Worm (Caenorhabditis elegans) whole organism, L4 larva: Measurements from ENCODE around the gene cnt-1.
A peak's percentile ranks its signal among the peaks of the same experiment; 100 is the strongest.

ENCODE experiments used
- D1046.2 ChIP-seq: fragments of 200-800 bp; sonication (Bioruptor generic); IDR thresholded peaks from 2 replicates; pipeline ENCODE4 v1.3.6; 2022; ENCODE audit warnings: missing genetic modification characterization, missing compliant biosample characterization
- F37D6.2 ChIP-seq: sonication (generic microtip); optimal IDR thresholded peaks from 2 replicates; lab custom pipeline; 2016; ENCODE audit warnings: mild to moderate bottlenecking, missing genetic modification characterization, missing compliant biosample characterization
- T20F7.1 ChIP-seq: fragments of 200-800 bp; sonication (Bioruptor generic); optimal IDR thresholded peaks from 2 replicates; lab custom pipeline; 2018; ENCODE audit warnings: mild to moderate bottlenecking, missing genetic modification characterization, missing compliant biosample characterization
- T26A8.4 ChIP-seq: fragments of 200-800 bp; sonication (Bioruptor generic); IDR thresholded peaks from 2 replicates; pipeline ENCODE4 v1.3.6; 2022; ENCODE audit warnings: missing genetic modification characterization, missing compliant biosample characterization
- ama-1 ChIP-seq: fragments of 150-350 bp; optimal IDR thresholded peaks from 2 replicates; lab custom pipeline; 2014; ENCODE audit warnings: inconsistent platforms, mixed read lengths
- arid-1 ChIP-seq: fragments of 200-800 bp; sonication (Bioruptor generic); conservative IDR thresholded peaks from 2 replicates; pipeline ENCODE4 v1.3.6; 2022; ENCODE audit warnings: missing genetic modification reagents, missing genetic modification characterization, missing compliant biosample characterization
- attf-4 ChIP-seq: sonication (generic microtip); optimal IDR thresholded peaks from 3 replicates; lab custom pipeline; 2017; ENCODE audit warnings: missing biosample characterization, missing genetic modification characterization
- ceh-28 ChIP-seq: fragments of 150-350 bp; optimal IDR thresholded peaks from 2 replicates; lab custom pipeline; 2014; ENCODE audit warnings: missing biosample characterization, missing genetic modification reagents, missing genetic modification characterization
- ceh-62 ChIP-seq: sonication (generic microtip); optimal IDR thresholded peaks from 2 replicates; lab custom pipeline; 2017; ENCODE audit warnings: missing biosample characterization, missing genetic modification characterization
- ces-1 ChIP-seq: fragments of 150-350 bp; sonication (generic microtip); optimal IDR thresholded peaks from 4 replicates; lab custom pipeline; 2014; ENCODE audit warnings: missing biosample characterization, missing genetic modification reagents, missing genetic modification characterization
- daf-12 ChIP-seq: fragments of 150-350 bp; optimal IDR thresholded peaks from 2 replicates; lab custom pipeline; 2014; ENCODE audit warnings: missing biosample characterization, missing genetic modification reagents, missing genetic modification characterization
- daf-16 ChIP-seq, 3 experiments: sonication (generic microtip); optimal IDR thresholded peaks; 2 replicates each; lab custom pipeline; 2016 to 2017; ENCODE audit warnings: missing genetic modification characterization in 3 of 3, missing genetic modification reagents in 3 of 3, mild to moderate bottlenecking in 2 of 3, missing compliant biosample characterization in 2 of 3, missing biosample characterization in 1 of 3, moderate library complexity in 1 of 3
- daf-19 ChIP-seq: fragments of 200-800 bp; sonication (Bioruptor generic); conservative IDR thresholded peaks from 2 replicates; pipeline ENCODE4 v1.3.6; 2022; ENCODE audit warnings: missing genetic modification characterization, missing compliant biosample characterization
- dmd-6 ChIP-seq: fragments of 200-800 bp; sonication (Bioruptor generic); IDR thresholded peaks from 2 replicates; pipeline ENCODE4 v1.3.6; 2022; ENCODE audit warnings: missing genetic modification reagents, missing genetic modification characterization, missing compliant biosample characterization
- duxl-1 ChIP-seq: sonication (generic microtip); optimal IDR thresholded peaks from 2 replicates; lab custom pipeline; 2016; ENCODE audit warnings: mild to moderate bottlenecking, missing genetic modification characterization, moderate library complexity, missing compliant biosample characterization; ENCODE audit not compliant: poor library complexity
- dve-1 ChIP-seq: sonication (generic microtip); optimal IDR thresholded peaks from 2 replicates; lab custom pipeline; 2017; ENCODE audit warnings: antibody characterized with exemption, mild to moderate bottlenecking, missing genetic modification characterization, missing compliant biosample characterization; ENCODE audit not compliant: insufficient read depth
- egl-27 ChIP-seq: sonication (generic microtip); optimal IDR thresholded peaks from 3 replicates; lab custom pipeline; 2017; ENCODE audit warnings: missing biosample characterization, missing genetic modification reagents, missing genetic modification characterization
- egl-43 ChIP-seq: fragments of 200-800 bp; sonication (Bioruptor generic); IDR thresholded peaks from 2 replicates; pipeline ENCODE4 v1.3.6; 2022; ENCODE audit warnings: missing genetic modification reagents, missing genetic modification characterization, missing compliant biosample characterization
- fos-1 ChIP-seq: fragments of 150-350 bp; optimal IDR thresholded peaks from 2 replicates; lab custom pipeline; 2014; ENCODE audit warnings: missing biosample characterization, missing genetic modification characterization
- hif-1 ChIP-seq, 2 experiments: sonication (generic microtip); optimal IDR thresholded peaks; 2 replicates each; lab custom pipeline; 2016 to 2017; ENCODE audit warnings: missing compliant biosample characterization in 2 of 2, missing genetic modification characterization in 2 of 2, missing genetic modification reagents in 2 of 2, missing genotype in 2 of 2, mild to moderate bottlenecking in 1 of 2
- hlh-11 ChIP-seq: fragments of 200-800 bp; sonication (Bioruptor generic); optimal IDR thresholded peaks from 2 replicates; lab custom pipeline; 2018; ENCODE audit warnings: mild to moderate bottlenecking, missing genetic modification characterization, missing compliant biosample characterization
- lin-29 ChIP-seq: fragments of 200-800 bp; sonication (Bioruptor generic); IDR thresholded peaks from 2 replicates; pipeline ENCODE4 v1.3.6; 2022; ENCODE audit warnings: missing genetic modification reagents, missing genetic modification characterization, missing compliant biosample characterization
- lin-38 ChIP-seq: fragments of 200-800 bp; sonication (Bioruptor generic); IDR thresholded peaks from 2 replicates; pipeline ENCODE4 v1.3.6; 2022; ENCODE audit warnings: missing genetic modification reagents, missing genetic modification characterization, missing compliant biosample characterization
- lsy-2 ChIP-seq, 2 experiments: fragments of 150-350 bp in 1 of 2; sonication (generic microtip) in 1 of 2; optimal IDR thresholded peaks; 2 replicates each; lab custom pipeline; 2014 to 2017; ENCODE audit warnings: missing biosample characterization in 2 of 2, missing genetic modification characterization in 2 of 2
- madf-5 ChIP-seq, 2 experiments: fragments of 200-800 bp; sonication (Bioruptor generic); IDR thresholded peaks; 2 replicates each; pipeline ENCODE4 v1.3.6; 2022; ENCODE audit warnings: missing compliant biosample characterization in 2 of 2, missing genetic modification characterization in 2 of 2
- madf-9 ChIP-seq: fragments of 200-800 bp; sonication (Bioruptor generic); conservative IDR thresholded peaks from 2 replicates; pipeline ENCODE4 v1.3.6; 2022; ENCODE audit warnings: missing genetic modification reagents, missing genetic modification characterization, missing compliant biosample characterization
- mdl-1 ChIP-seq, 2 experiments: fragments of 150-350 bp in 1 of 2; sonication (generic microtip) in 1 of 2; optimal IDR thresholded peaks; 2 replicates each; lab custom pipeline; 2014 to 2017; ENCODE audit warnings: missing biosample characterization in 2 of 2, missing genetic modification characterization in 2 of 2
- mdt-29 ChIP-seq: fragments of 200-800 bp; sonication (Bioruptor generic); IDR thresholded peaks from 2 replicates; pipeline ENCODE4 v1.3.6; 2022; ENCODE audit warnings: missing genetic modification reagents, missing genetic modification characterization, missing compliant biosample characterization
- mep-1 ChIP-seq: fragments of 150-350 bp; sonication (generic microtip); optimal IDR thresholded peaks from 3 replicates; lab custom pipeline; 2014; ENCODE audit warnings: missing biosample characterization, missing genetic modification characterization
- mes-2 ChIP-seq: sonication (generic microtip); optimal IDR thresholded peaks from 2 replicates; lab custom pipeline; 2016; ENCODE audit warnings: missing genotype, mild to moderate bottlenecking, missing genetic modification characterization, missing compliant biosample characterization; ENCODE audit not compliant: poor library complexity, severe bottlenecking
- nhr-102 ChIP-seq: sonication (generic microtip); optimal IDR thresholded peaks from 2 replicates; lab custom pipeline; 2016; ENCODE audit warnings: mild to moderate bottlenecking, missing genetic modification characterization, moderate library complexity, missing compliant biosample characterization
- nhr-11 ChIP-seq: fragments of 150-350 bp; optimal IDR thresholded peaks from 2 replicates; lab custom pipeline; 2014; ENCODE audit warnings: missing biosample characterization, missing genetic modification characterization
- nhr-48 ChIP-seq: sonication (generic microtip); optimal IDR thresholded peaks from 2 replicates; lab custom pipeline; 2016; ENCODE audit warnings: mild to moderate bottlenecking, missing genetic modification characterization, missing compliant biosample characterization
- nhr-77 ChIP-seq: fragments of 150-350 bp; optimal IDR thresholded peaks from 2 replicates; lab custom pipeline; 2014; ENCODE audit warnings: missing biosample characterization, missing genetic modification characterization
- php-3 ChIP-seq: fragments of 200-800 bp; sonication (Bioruptor generic); IDR thresholded peaks from 2 replicates; pipeline ENCODE4 v1.3.6; 2022; ENCODE audit warnings: missing genetic modification reagents, missing genetic modification characterization, missing compliant biosample characterization
- pqm-1 ChIP-seq: sonication (generic microtip); optimal IDR thresholded peaks from 2 replicates; lab custom pipeline; 2017; ENCODE audit warnings: missing biosample characterization, missing genetic modification characterization
- rbr-2 ChIP-seq: sonication (generic microtip); optimal IDR thresholded peaks from 2 replicates; lab custom pipeline; 2016; ENCODE audit warnings: missing genotype, missing genetic modification characterization, missing compliant biosample characterization
- skn-1 ChIP-seq: fragments of 150-350 bp; optimal IDR thresholded peaks from 2 replicates; lab custom pipeline; 2014; ENCODE audit warnings: missing biosample characterization, missing genetic modification characterization
- snpc-4 ChIP-seq: fragments of 150-350 bp; optimal IDR thresholded peaks from 2 replicates; lab custom pipeline; 2014; ENCODE audit warnings: missing biosample characterization, missing genetic modification characterization
- tag-97 ChIP-seq: fragments of 200-800 bp; sonication (Bioruptor generic); IDR thresholded peaks from 2 replicates; pipeline ENCODE4 v1.3.6; 2022; ENCODE audit warnings: missing genetic modification characterization, missing compliant biosample characterization
- tra-1 ChIP-seq: fragments of 200-800 bp; sonication (Bioruptor generic); IDR thresholded peaks from 2 replicates; pipeline ENCODE4 v1.3.6; 2022; ENCODE audit warnings: missing genetic modification reagents, missing genetic modification characterization, missing compliant biosample characterization
- unc-130 ChIP-seq: sonication (generic microtip); optimal IDR thresholded peaks from 2 replicates; lab custom pipeline; 2016; ENCODE audit warnings: missing genetic modification reagents, missing genetic modification characterization, missing compliant biosample characterization
- unc-39 ChIP-seq: sonication (generic microtip); optimal IDR thresholded peaks from 2 replicates; lab custom pipeline; 2017; ENCODE audit warnings: missing biosample characterization, missing genetic modification characterization
- zip-11 ChIP-seq: fragments of 200-800 bp; sonication (Bioruptor generic); IDR thresholded peaks from 2 replicates; pipeline ENCODE4 v1.3.6; 2022; ENCODE audit warnings: missing genetic modification characterization, missing compliant biosample characterization

cnt-1 gene

ce11 chrII:12064680-12065135 is 24.0 kb downstream of the cnt-1 start, which contains the start of gene arrd-8:
Gene arrd-8 (plus strand): TSS chrII:12065085.
- no peak for TF ChIP-seq zip-11
- TF ChIP-seq duxl-1 (tag; lab: Kevin White, UChicago): no peak
- TF ChIP-seq daf-19: no peak
- peak; percentile 18 for TF ChIP-seq dve-1 (tag; lab: Kevin White, UChicago)
- no peak for TF ChIP-seq F37D6.2
- no peak for TF ChIP-seq mep-1 (tag; lab: Kevin White, UChicago)
- no peak for TF ChIP-seq tra-1 (GFP tag; lab: Robert Waterston, UW)
- TF ChIP-seq daf-16 (GFP tag; optimal IDR thresholded peaks at IDR 0.05; lab: Kevin White, UChicago): no peak
- TF ChIP-seq daf-16 (tag; optimal IDR thresholded peaks at IDR 0.05; lab: Kevin White, UChicago): peak; percentile 85
- peak; percentile 58 for TF ChIP-seq dmd-6 (GFP tag; lab: Robert Waterston, UW)
- no peak for TF ChIP-seq T20F7.1 (GFP tag; lab: Kevin White, UChicago)
- TF ChIP-seq mdl-1 (tag; optimal IDR thresholded peaks at IDR 0.05; lab: Kevin White, UChicago): peak in 1 of 2 experiments; percentile 48
- TF ChIP-seq madf-9: no peak
- no peak for TF ChIP-seq ceh-28 (tag; lab: Kevin White, UChicago)
- no peak for TF ChIP-seq nhr-102 (tag; lab: Kevin White, UChicago)
- TF ChIP-seq nhr-77: peak; percentile 20
- no peak for TF ChIP-seq php-3 (GFP tag; lab: Robert Waterston, UW)
- TF ChIP-seq arid-1: no peak
- TF ChIP-seq daf-12: no peak
- TF ChIP-seq egl-27: no peak
- peak; percentile 17 for TF ChIP-seq hlh-11 (tag; lab: Kevin White, UChicago)
- TF ChIP-seq pqm-1 (tag; lab: Kevin White, UChicago): peak; percentile 35
- TF ChIP-seq ceh-62 (tag; lab: Kevin White, UChicago): no peak
- TF ChIP-seq egl-43 (GFP tag; lab: Robert Waterston, UW): no peak
- TF ChIP-seq lsy-2 (tag; optimal IDR thresholded peaks at IDR 0.05; lab: Kevin White, UChicago): peak in 1 of 2 experiments; percentile 10
- TF ChIP-seq unc-39 (tag; lab: Kevin White, UChicago): no peak
- no peak for TF ChIP-seq fos-1
- no peak for TF ChIP-seq rbr-2
- no peak for TF ChIP-seq mes-2 (tag; lab: Kevin White, UChicago)
- no peak for TF ChIP-seq nhr-11 (tag; lab: Kevin White, UChicago)
- no peak for TF ChIP-seq D1046.2 (GFP tag; lab: Robert Waterston, UW)
- TF ChIP-seq skn-1 (tag; lab: Kevin White, UChicago): no peak
- TF ChIP-seq ama-1 (lab: Kevin White, UChicago): no peak
- peak; percentile 18 for TF ChIP-seq nhr-48 (tag; lab: Kevin White, UChicago)
- TF ChIP-seq attf-4 (tag; lab: Kevin White, UChicago): no peak
- peak in 1 of 2 experiments; percentile 7 for TF ChIP-seq hif-1 (tag; optimal IDR thresholded peaks at IDR 0.05; lab: Kevin White, UChicago)
- TF ChIP-seq tag-97 (GFP tag; lab: Robert Waterston, UW): no peak
- TF ChIP-seq lin-38 (GFP tag; lab: Robert Waterston, UW): no peak
- TF ChIP-seq lin-29 (GFP tag; lab: Robert Waterston, UW): no peak
- no peak for TF ChIP-seq unc-130 (GFP tag; lab: Kevin White, UChicago)
- TF ChIP-seq snpc-4 (tag; lab: Kevin White, UChicago): no peak
- TF ChIP-seq ces-1 (GFP tag; lab: Kevin White, UChicago): no peak
- no peak for TF ChIP-seq T26A8.4 (GFP tag; lab: Robert Waterston, UW)
- TF ChIP-seq mdt-29 (GFP tag; lab: Robert Waterston, UW): no peak
- TF ChIP-seq madf-5 (GFP tag; IDR thresholded peaks at IDR 0.05; lab: Robert Waterston, UW): no peak
